Worm (Caenorhabditis elegans) whole organism, late embryonic: ENCODE measurements around the gene edg-1.

Experiments used
- F13H6.1 ChIP-seq: sonication (generic microtip); optimal IDR thresholded peaks from 2 replicates; lab custom pipeline; 2016; ENCODE audit warnings: missing genetic modification characterization, missing compliant biosample characterization
- T23F11.4 ChIP-seq: fragments of 200-800 bp; sonication (Bioruptor generic); optimal IDR thresholded peaks from 2 replicates; lab custom pipeline; 2018; ENCODE audit warnings: mild to moderate bottlenecking, missing genetic modification characterization, missing compliant biosample characterization
- ama-1 ChIP-seq: fragments of 150-350 bp; optimal IDR thresholded peaks from 2 replicates; lab custom pipeline; 2014
- ets-4 ChIP-seq: sonication (generic microtip); optimal IDR thresholded peaks from 2 replicates; lab custom pipeline; 2016; ENCODE audit warnings: missing genetic modification characterization, missing compliant biosample characterization
- lim-6 ChIP-seq: sonication (generic microtip); optimal IDR thresholded peaks from 2 replicates; lab custom pipeline; 2016; ENCODE audit warnings: missing genetic modification characterization, missing compliant biosample characterization
- lin-11 ChIP-seq: fragments of 200-800 bp; sonication (Bioruptor generic); optimal IDR thresholded peaks from 2 replicates; lab custom pipeline; 2018; ENCODE audit warnings: mild to moderate bottlenecking, missing genetic modification characterization, missing compliant biosample characterization
- mec-3 ChIP-seq: sonication (generic microtip); optimal IDR thresholded peaks from 2 replicates; lab custom pipeline; 2016; ENCODE audit warnings: borderline replicate concordance, missing genetic modification characterization, missing compliant biosample characterization
- nhr-11 ChIP-seq: fragments of 150-350 bp; optimal IDR thresholded peaks from 2 replicates; lab custom pipeline; 2014; ENCODE audit warnings: missing biosample characterization, missing genetic modification characterization
- tbx-2 ChIP-seq: sonication (generic microtip); optimal IDR thresholded peaks from 2 replicates; lab custom pipeline; 2016; ENCODE audit warnings: missing genetic modification characterization, missing compliant biosample characterization
- unc-3 ChIP-seq, 2 experiments: fragments of 200-800 bp in 1 of 2; sonication (Bioruptor generic) in 1 of 2; sonication (generic microtip) in 1 of 2; conservative IDR thresholded peaks in 1 of 2; optimal IDR thresholded peaks in 1 of 2; 2 replicates each; pipeline versions ENCODE4 v1.3.6 to Lab custom; 2016 to 2022; ENCODE audit warnings: missing compliant biosample characterization in 2 of 2, missing genetic modification characterization in 2 of 2, missing genetic modification reagents in 1 of 2

DNA sequence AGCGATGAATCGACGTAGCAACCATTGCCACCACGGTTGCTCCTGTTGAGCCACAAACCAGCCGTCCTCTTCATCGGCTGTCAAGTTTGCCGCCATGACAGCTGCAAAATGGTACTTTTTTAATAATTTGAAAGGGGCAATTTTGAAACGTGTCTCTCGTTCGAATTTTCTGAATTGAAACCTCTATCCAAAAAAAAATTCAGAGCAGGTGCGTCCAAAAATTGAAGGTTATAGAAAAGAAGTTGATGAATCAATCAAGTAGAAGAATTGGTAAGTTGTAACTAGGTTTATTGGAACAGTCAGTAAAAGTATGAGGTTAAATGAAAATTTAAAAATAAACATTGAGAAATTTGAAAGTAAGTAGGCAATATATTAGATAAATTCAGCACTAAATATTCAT lies 40.8 kb downstream of the edg-1 start, which contains the start of gene T01G1.4:
- TF ChIP-seq nhr-11 (tag; lab: Kevin White, UChicago): no peak
- no peak for TF ChIP-seq F13H6.1
- TF ChIP-seq tbx-2 (tag; lab: Kevin White, UChicago): no peak
- no peak for TF ChIP-seq lim-6 (tag; lab: Kevin White, UChicago)
- TF ChIP-seq ets-4 (tag; lab: Kevin White, UChicago): no peak
- TF ChIP-seq T23F11.4 (GFP tag; lab: Kevin White, UChicago): no peak
- no peak for TF ChIP-seq mec-3 (tag; lab: Kevin White, UChicago)
- no peak for TF ChIP-seq lin-11
- no peak for TF ChIP-seq ama-1 (lab: Kevin White, UChicago)
- no peak for TF ChIP-seq unc-3 (GFP tag; conservative IDR thresholded peaks at IDR 0.05; lab: Robert Waterston, UW)
- no peak for TF ChIP-seq unc-3 (tag; optimal IDR thresholded peaks at IDR 0.05; lab: Kevin White, UChicago)
